Worm (Caenorhabditis elegans) whole organism, L1 larva: Measurements from ENCODE around the gene tyr-6.
A peak's percentile ranks its signal among the peaks of the same experiment; 100 is the strongest.

Source experiments
- C16A3.4 ChIP-seq: fragments of 150-350 bp; optimal IDR thresholded peaks from 2 replicates; lab custom pipeline; 2014; ENCODE audit warnings: missing biosample characterization, missing genetic modification characterization
- C34B4.2 ChIP-seq: sonication (generic microtip); optimal IDR thresholded peaks from 2 replicates; lab custom pipeline; 2017; ENCODE audit warnings: mild to moderate bottlenecking, missing genetic modification characterization, missing compliant biosample characterization
- F16B12.6 ChIP-seq: fragments of 150-350 bp; optimal IDR thresholded peaks from 2 replicates; lab custom pipeline; 2014; ENCODE audit warnings: missing biosample characterization, missing genetic modification characterization
- aha-1 ChIP-seq: fragments of 150-350 bp; optimal IDR thresholded peaks from 2 replicates; lab custom pipeline; 2014; ENCODE audit warnings: missing biosample characterization, missing genetic modification characterization
- aly-2 ChIP-seq: fragments of 150-350 bp; optimal IDR thresholded peaks from 2 replicates; lab custom pipeline; 2014; ENCODE audit warnings: missing biosample characterization, missing genetic modification characterization
- blmp-1 ChIP-seq: fragments of 150-350 bp; optimal IDR thresholded peaks from 2 replicates; lab custom pipeline; 2014; ENCODE audit warnings: missing biosample characterization, missing genetic modification characterization
- dpl-1 ChIP-seq, 3 experiments: fragments of 150-350 bp in 2 of 3; sonication (generic microtip) in 1 of 3; optimal IDR thresholded peaks; 2 replicates each; lab custom pipeline; 2014 to 2017; ENCODE audit warnings: missing biosample characterization in 3 of 3, missing genetic modification characterization in 3 of 3, missing genetic modification reagents in 3 of 3
- efl-1 ChIP-seq, 4 experiments: fragments of 150-350 bp; optimal IDR thresholded peaks in 3 of 4; peaks in 1 of 4; 1 replicate in 1 of 4; 2 replicates in 3 of 4; lab custom pipeline; 2014; ENCODE audit warnings: missing biosample characterization in 2 of 4, missing genetic modification characterization in 2 of 4, missing genetic modification reagents in 2 of 4
- egl-13 ChIP-seq: sonication (generic microtip); optimal IDR thresholded peaks from 2 replicates; lab custom pipeline; 2016; ENCODE audit warnings: missing genotype, missing genetic modification reagents, missing genetic modification characterization, missing compliant biosample characterization
- elt-2 ChIP-seq: sonication (generic microtip); optimal IDR thresholded peaks from 2 replicates; lab custom pipeline; 2016; ENCODE audit warnings: missing genetic modification characterization, mild to moderate bottlenecking, inconsistent platforms, missing compliant biosample characterization, missing genetic modification reagents
- fkh-10 ChIP-seq: sonication (generic microtip); optimal IDR thresholded peaks from 2 replicates; lab custom pipeline; 2017; ENCODE audit warnings: missing biosample characterization, missing genetic modification reagents, missing genetic modification characterization
- fkh-4 ChIP-seq: sonication (generic microtip); optimal IDR thresholded peaks from 2 replicates; lab custom pipeline; 2016; ENCODE audit warnings: missing compliant biosample characterization, missing genetic modification characterization, borderline replicate concordance
- grh-1 ChIP-seq: fragments of 200-800 bp; sonication (Bioruptor generic); IDR thresholded peaks from 2 replicates; pipeline ENCODE4 v1.3.6; 2022; ENCODE audit warnings: missing genetic modification reagents, missing genetic modification characterization, missing compliant biosample characterization
- hlh-4 ChIP-seq: sonication (generic microtip); optimal IDR thresholded peaks from 2 replicates; lab custom pipeline; 2016; ENCODE audit warnings: mild to moderate bottlenecking, missing genetic modification characterization, missing compliant biosample characterization
- irx-1 ChIP-seq: sonication (generic microtip); optimal IDR thresholded peaks from 2 replicates; lab custom pipeline; 2016; ENCODE audit warnings: missing genetic modification characterization, missing compliant biosample characterization
- lin-13 ChIP-seq: fragments of 150-350 bp; optimal IDR thresholded peaks from 2 replicates; lab custom pipeline; 2014; ENCODE audit warnings: missing biosample characterization, missing genetic modification reagents, missing genetic modification characterization
- lin-35 ChIP-seq, 2 experiments: fragments of 150-350 bp; optimal IDR thresholded peaks; 2 replicates each; lab custom pipeline; 2014; ENCODE audit warnings: missing biosample characterization in 2 of 2, missing genetic modification characterization in 2 of 2, missing genetic modification reagents in 2 of 2
- lir-3 ChIP-seq: sonication (generic microtip); optimal IDR thresholded peaks from 2 replicates; lab custom pipeline; 2016; ENCODE audit warnings: mild to moderate bottlenecking, missing genetic modification characterization, moderate library complexity, missing compliant biosample characterization; ENCODE audit not compliant: poor library complexity
- lsy-2 ChIP-seq, 2 experiments: fragments of 150-350 bp; optimal IDR thresholded peaks; 2 replicates each; lab custom pipeline; 2014; ENCODE audit warnings: missing biosample characterization in 2 of 2, missing genetic modification characterization in 2 of 2
- nhr-11 ChIP-seq: fragments of 150-350 bp; optimal IDR thresholded peaks from 2 replicates; lab custom pipeline; 2014; ENCODE audit warnings: missing biosample characterization, missing genetic modification characterization
- nhr-12 ChIP-seq: sonication (generic microtip); optimal IDR thresholded peaks from 2 replicates; lab custom pipeline; 2017; ENCODE audit warnings: missing biosample characterization, missing genetic modification characterization
- nhr-47 ChIP-seq: sonication (generic microtip); optimal IDR thresholded peaks from 2 replicates; lab custom pipeline; 2016; ENCODE audit warnings: mild to moderate bottlenecking, missing genetic modification characterization, moderate library complexity, missing compliant biosample characterization
- nhr-76 ChIP-seq: sonication (generic microtip); optimal IDR thresholded peaks from 2 replicates; lab custom pipeline; 2017; ENCODE audit warnings: missing biosample characterization, missing genetic modification characterization
- nhr-77 ChIP-seq: fragments of 150-350 bp; optimal IDR thresholded peaks from 2 replicates; lab custom pipeline; 2014; ENCODE audit warnings: missing biosample characterization, missing genetic modification characterization
- nhr-84 ChIP-seq: sonication (generic microtip); optimal IDR thresholded peaks from 2 replicates; lab custom pipeline; 2017; ENCODE audit warnings: missing biosample characterization, missing genetic modification characterization
- nhr-85 ChIP-seq: sonication (generic microtip); peaks from one replicate; lab custom pipeline; 2016; ENCODE audit warnings: missing genetic modification characterization, inconsistent platforms, missing compliant biosample characterization
- nhr-90 ChIP-seq: sonication (generic microtip); optimal IDR thresholded peaks from 2 replicates; lab custom pipeline; 2016; ENCODE audit warnings: mild to moderate bottlenecking, missing genetic modification characterization, missing compliant biosample characterization; ENCODE audit not compliant: poor library complexity
- pqm-1 ChIP-seq: sonication (generic microtip); optimal IDR thresholded peaks from 3 replicates; lab custom pipeline; 2017; ENCODE audit warnings: missing biosample characterization, missing genetic modification characterization
- skn-1 ChIP-seq: fragments of 150-350 bp; optimal IDR thresholded peaks from 2 replicates; lab custom pipeline; 2014; ENCODE audit warnings: missing biosample characterization, missing genetic modification characterization
- snu-23 ChIP-seq: sonication (generic microtip); optimal IDR thresholded peaks from 2 replicates; lab custom pipeline; 2016; ENCODE audit warnings: missing genetic modification characterization, missing compliant biosample characterization
- sptf-1 ChIP-seq: fragments of 150-350 bp; optimal IDR thresholded peaks from 2 replicates; lab custom pipeline; 2014; ENCODE audit warnings: missing biosample characterization, missing genetic modification characterization
- sup-37 ChIP-seq: fragments of 200-800 bp; sonication (Bioruptor generic); optimal IDR thresholded peaks from 2 replicates; lab custom pipeline; 2018; ENCODE audit warnings: mild to moderate bottlenecking, missing genetic modification characterization, missing compliant biosample characterization
- tbx-2 ChIP-seq: sonication (generic microtip); optimal IDR thresholded peaks from 2 replicates; lab custom pipeline; 2016; ENCODE audit warnings: missing genetic modification characterization, missing compliant biosample characterization
- unc-30 ChIP-seq: sonication (generic microtip); optimal IDR thresholded peaks from 2 replicates; lab custom pipeline; 2017; ENCODE audit warnings: missing biosample characterization, missing genetic modification characterization
- unc-62 ChIP-seq: fragments of 150-350 bp; optimal IDR thresholded peaks from 2 replicates; lab custom pipeline; 2014; ENCODE audit warnings: missing biosample characterization, missing genetic modification reagents, missing genetic modification characterization
- unc-98 ChIP-seq: fragments of 200-800 bp; sonication (Bioruptor generic); IDR thresholded peaks from 2 replicates; pipeline ENCODE4 v1.3.6; 2022; ENCODE audit warnings: missing genetic modification characterization, missing compliant biosample characterization
- ztf-4 ChIP-seq: fragments of 150-350 bp; optimal IDR thresholded peaks from 2 replicates; lab custom pipeline; 2014; ENCODE audit warnings: missing biosample characterization, missing genetic modification characterization

The tyr-6 gene

DNA sequence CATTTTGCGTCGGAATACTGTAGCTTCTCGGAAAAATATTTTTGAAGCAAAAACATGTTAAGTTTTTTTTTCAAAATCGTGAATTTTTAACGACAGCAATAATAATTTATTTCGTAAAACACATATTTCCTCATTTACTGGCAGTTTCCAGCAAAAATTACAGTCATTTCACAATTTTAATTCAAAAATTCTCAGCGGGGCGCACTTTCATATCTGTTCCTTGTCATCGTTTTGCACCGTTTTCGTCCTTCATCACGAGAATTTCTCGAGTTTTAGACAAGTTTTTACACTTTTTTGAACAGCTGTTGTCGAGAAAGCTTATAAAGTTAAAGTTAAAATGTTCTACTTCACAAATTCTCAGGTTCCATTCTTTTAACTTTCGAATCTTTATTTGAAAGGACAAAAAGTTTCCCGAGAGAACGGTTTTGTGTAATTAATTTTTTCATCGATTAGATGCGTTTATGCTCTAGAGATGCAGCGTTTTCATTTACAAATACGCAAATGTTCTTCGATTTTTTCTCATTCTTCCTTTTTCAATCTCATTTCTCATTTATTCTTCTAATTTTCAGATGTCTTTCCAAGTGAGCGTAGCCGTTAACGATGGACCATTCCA is 42.1 kb downstream of the tyr-6 start, which contains the start of gene ddi-1:
ddi-1 (plus strand) TSS at position 563 of the 613 bp plus-strand sequence.
- no peak for TF ChIP-seq sup-37 (GFP tag; lab: Kevin White, UChicago)
- TF ChIP-seq fkh-4 (tag; lab: Kevin White, UChicago): no peak
- TF ChIP-seq aha-1 (tag; lab: Kevin White, UChicago): no peak
- peak in 1 of 2 experiments; percentile 33 for TF ChIP-seq lin-35 (GFP tag; optimal IDR thresholded peaks at IDR 0.05; lab: Kevin White, UChicago)
- no peak for TF ChIP-seq lin-13 (GFP tag; lab: Kevin White, UChicago)
- TF ChIP-seq skn-1 (tag; lab: Kevin White, UChicago): peak; percentile 82
- no peak for TF ChIP-seq nhr-47 (tag; lab: Kevin White, UChicago)
- no peak for TF ChIP-seq efl-1 (optimal IDR thresholded peaks at IDR 0.05; lab: Kevin White, UChicago)
- peak in 1 of 2 experiments; percentile 9 for TF ChIP-seq efl-1 (GFP tag; optimal IDR thresholded peaks at IDR 0.05 in 1 of 2; lab: Kevin White, UChicago)
- peak in 1 of 3 experiments; percentile 5 for TF ChIP-seq dpl-1 (GFP tag; optimal IDR thresholded peaks at IDR 0.05; lab: Kevin White, UChicago)
- TF ChIP-seq sptf-1 (tag; lab: Kevin White, UChicago): no peak
- no peak for TF ChIP-seq egl-13 (tag; lab: Kevin White, UChicago)
- TF ChIP-seq aly-2 (tag; lab: Kevin White, UChicago): no peak
- TF ChIP-seq snu-23: no peak
- no peak for TF ChIP-seq hlh-4 (tag; lab: Kevin White, UChicago)
- no peak for TF ChIP-seq unc-30 (tag; lab: Kevin White, UChicago)

DNA sequence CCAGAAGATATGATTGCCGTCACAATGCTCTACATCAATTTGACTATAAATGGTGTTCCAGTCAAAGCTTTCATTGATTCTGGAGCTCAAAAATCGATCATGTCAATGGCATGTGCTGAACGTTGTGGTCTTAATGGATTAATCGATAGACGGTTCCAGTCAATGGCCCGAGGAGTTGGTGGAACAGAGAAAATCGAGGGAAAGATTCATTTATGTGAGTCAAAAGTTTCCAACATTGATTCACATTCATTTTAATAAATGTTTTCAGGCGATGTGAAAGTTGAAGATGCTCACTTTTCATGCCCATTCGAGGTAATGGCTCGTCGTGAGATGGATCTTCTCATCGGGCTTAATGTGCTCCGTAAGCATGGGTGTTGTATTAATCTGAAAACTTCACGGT is 43.5 kb downstream of the tyr-6 start:
- TF ChIP-seq fkh-10 (GFP tag; lab: Kevin White, UChicago) (no peak), lir-3 (tag; lab: Kevin White, UChicago) (no peak), lsy-2 (tag; optimal IDR thresholded peaks at IDR 0.05; lab: Kevin White, UChicago) (no peak), pqm-1 (tag; lab: Kevin White, UChicago) (no peak), irx-1 (tag; lab: Kevin White, UChicago) (no peak), nhr-12 (no peak), nhr-77 (tag; lab: Kevin White, UChicago) (no peak), unc-62 (GFP tag; lab: Kevin White, UChicago) (no peak), skn-1 (tag; lab: Kevin White, UChicago) (no peak), nhr-90 (no peak), nhr-11 (tag; lab: Kevin White, UChicago) (no peak), grh-1 (no peak)

DNA sequence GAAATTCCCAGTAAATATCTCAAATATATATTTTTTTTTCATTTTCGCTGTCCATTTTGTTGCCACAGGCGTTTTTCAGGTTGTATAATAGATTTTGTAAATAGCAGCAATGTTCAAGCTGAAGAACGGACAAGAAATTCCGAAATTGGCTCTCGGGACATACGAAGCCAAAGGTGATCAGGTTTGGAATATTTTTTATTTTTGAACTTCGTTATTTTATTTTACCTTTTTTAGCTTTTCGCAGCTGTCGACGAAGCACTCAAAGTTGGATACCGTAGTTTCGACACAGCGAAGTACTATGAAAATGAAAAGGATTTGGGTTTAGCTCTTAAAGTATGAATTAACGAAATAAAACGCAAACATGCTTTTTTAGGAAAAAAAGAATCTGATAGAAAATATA is 44.2 kb downstream of the tyr-6 start, which contains the start of gene C01G5.5:
C01G5.5 (plus strand) TSS at position 80 of the 400 bp plus-strand sequence.
- TF ChIP-seq unc-62 (GFP tag; lab: Kevin White, UChicago) (no peak), efl-1 (optimal IDR thresholded peaks at IDR 0.05; lab: Kevin White, UChicago) (no peak), efl-1 (GFP tag; optimal IDR thresholded peaks at IDR 0.05 in 1 of 2; lab: Kevin White, UChicago) (peak in 1 of 2 experiments; percentile 65), blmp-1 (no peak), ztf-4 (no peak), unc-98 (GFP tag; lab: Robert Waterston, UW) (no peak)

DNA sequence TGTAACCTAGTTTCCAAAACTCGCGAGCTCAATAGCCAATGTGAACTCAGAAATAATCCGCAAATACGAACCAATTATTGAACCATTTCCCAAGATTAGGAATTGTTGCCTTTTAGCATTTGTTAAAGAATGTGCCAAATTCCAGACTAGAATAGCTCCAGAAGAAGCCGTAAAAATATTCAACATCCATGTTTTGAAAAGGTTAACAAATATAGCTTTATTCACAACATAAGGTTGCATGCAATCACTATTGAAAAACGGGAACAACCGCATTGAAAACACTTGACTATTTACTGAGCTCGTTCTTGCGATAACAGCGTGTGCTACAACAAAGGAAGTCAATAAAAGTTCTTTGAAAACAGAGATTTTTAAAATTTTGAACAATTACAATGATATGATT is 46.2 kb downstream of the tyr-6 start:
- TF ChIP-seq pqm-1 (tag; lab: Kevin White, UChicago): no peak
- TF ChIP-seq elt-2 (tag; lab: Kevin White, UChicago): no peak
- no peak for TF ChIP-seq C34B4.2 (tag; lab: Kevin White, UChicago)
- no peak for TF ChIP-seq unc-98 (GFP tag; lab: Robert Waterston, UW)
- TF ChIP-seq nhr-85 (tag; lab: Kevin White, UChicago): no peak
- TF ChIP-seq lsy-2 (tag; optimal IDR thresholded peaks at IDR 0.05; lab: Kevin White, UChicago): no peak
- TF ChIP-seq nhr-76 (tag; lab: Kevin White, UChicago): no peak
- TF ChIP-seq sup-37 (GFP tag; lab: Kevin White, UChicago): no peak
- no peak for TF ChIP-seq ztf-4
- no peak for TF ChIP-seq tbx-2 (tag; lab: Kevin White, UChicago)
- no peak for TF ChIP-seq nhr-84 (tag; lab: Kevin White, UChicago)
- TF ChIP-seq aha-1 (tag; lab: Kevin White, UChicago): no peak
- no peak for TF ChIP-seq nhr-47 (tag; lab: Kevin White, UChicago)
- no peak for TF ChIP-seq nhr-11 (tag; lab: Kevin White, UChicago)
- no peak for TF ChIP-seq grh-1
- no peak for TF ChIP-seq F16B12.6 (tag; lab: Kevin White, UChicago)
- TF ChIP-seq blmp-1: no peak
- no peak for TF ChIP-seq fkh-4 (tag; lab: Kevin White, UChicago)
- TF ChIP-seq C16A3.4 (tag; lab: Kevin White, UChicago): no peak
- TF ChIP-seq skn-1 (tag; lab: Kevin White, UChicago): no peak
